Worm (Caenorhabditis elegans): ENCODE results near the gene B0524.3.

DNA sequence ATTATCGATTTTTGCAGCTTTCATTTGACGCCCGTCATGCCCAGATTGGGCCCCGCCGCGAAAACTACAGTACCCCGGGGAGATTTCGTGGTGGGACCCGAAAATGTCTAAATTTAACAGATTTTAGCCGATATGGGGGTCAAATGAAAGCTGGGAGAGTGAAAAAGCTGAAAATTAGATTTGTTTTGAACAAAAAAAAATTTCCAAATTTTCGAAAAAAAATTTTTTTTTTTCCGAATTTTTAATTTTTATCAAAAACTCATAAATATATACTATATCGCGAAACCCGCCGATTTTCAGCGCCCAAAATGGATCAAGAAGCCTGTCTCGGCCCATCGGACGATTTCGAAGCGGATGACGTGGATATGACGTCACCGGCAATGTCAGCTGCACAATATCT lies 9.4 kb upstream of the B0524.3 start, which contains the start of gene smi-1:
- no peak for TF ChIP-seq W03F9.2 (tag; optimal IDR thresholded peaks at IDR 0.05)
- no peak for TF ChIP-seq him-1 (tag; optimal IDR thresholded peaks at IDR 0.05)

All from whole organism, L4/young adult.